Fruit fly (Drosophila melanogaster): ENCODE results near the gene CG3309.
A peak's percentile ranks its signal among the peaks of the same experiment; 100 is the strongest.

CG3309 gene

DNA sequence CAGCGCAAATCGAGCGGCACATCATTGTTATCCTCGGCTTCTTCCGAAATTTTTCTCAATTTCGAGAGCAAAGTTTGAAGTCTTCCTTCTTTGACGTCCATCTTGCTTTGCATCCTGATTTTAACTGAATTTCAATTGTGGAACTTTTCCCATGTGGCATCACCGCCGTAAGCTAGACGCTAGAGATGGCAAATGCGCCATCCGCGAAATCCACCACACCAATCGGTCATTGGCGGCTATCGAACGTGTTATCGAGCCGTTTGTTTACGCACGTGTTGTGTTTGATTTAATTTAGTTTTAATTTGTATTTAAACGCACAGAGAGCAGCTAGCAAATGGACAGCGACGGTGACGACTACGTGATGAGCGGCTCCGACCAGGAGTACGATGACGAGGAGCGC is 12.0 kb downstream of the CG3309 start, which contains the start of the genes CG15930 and Sas10:
Gene CG15930 (minus strand): TSS at position 126 of the 400 bp plus-strand sequence.
Gene Sas10 (plus strand): TSS at position 240 of the 400 bp plus-strand sequence.
- TF ChIP-seq woc (GFP tag; optimal IDR thresholded peaks at IDR 0.05) (no peak), Myc (optimal IDR thresholded peaks at IDR 0.05) (peak; percentile 31)

dm6 chrX:5312958-5313357 is 16.2 kb downstream of the CG3309 start, which contains the start of gene CG4198:
Gene CG4198 (plus strand): TSS chrX:5313258.
- TF ChIP-seq GATAd (GFP tag; optimal IDR thresholded peaks at IDR 0.05) = no peak
- TF ChIP-seq Mio (GFP tag; optimal IDR thresholded peaks at IDR 0.05) = no peak
- TF ChIP-seq usp (GFP tag; optimal IDR thresholded peaks at IDR 0.05) = no peak
- no peak for TF ChIP-seq woc (GFP tag; optimal IDR thresholded peaks at IDR 0.05)
- no peak for TF ChIP-seq Sp1 (GFP tag; optimal IDR thresholded peaks at IDR 0.05)

- no peak for TF ChIP-seq jim (GFP tag; optimal IDR thresholded peaks at IDR 0.05)
- TF ChIP-seq tai (GFP tag; optimal IDR thresholded peaks at IDR 0.05) = no peak
- no peak for TF ChIP-seq CG9705 (GFP tag; optimal IDR thresholded peaks at IDR 0.05)
- TF ChIP-seq h (GFP tag; optimal IDR thresholded peaks at IDR 0.05) = no peak
- TF ChIP-seq lola (GFP tag; optimal IDR thresholded peaks at IDR 0.05) = no peak
- TF ChIP-seq Hr83 (GFP tag; optimal IDR thresholded peaks at IDR 0.05; ENCODE audit: poor library complexity, severe bottlenecking) = peak; percentile 43
- no peak for TF ChIP-seq Hr78 (GFP tag; optimal IDR thresholded peaks at IDR 0.05)
- no peak for TF ChIP-seq rgr (GFP tag; optimal IDR thresholded peaks at IDR 0.05)
- TF ChIP-seq dsf (GFP tag; optimal IDR thresholded peaks at IDR 0.05; ENCODE audit: borderline replicate concordance) = no peak
- no peak for TF ChIP-seq Mio (GFP tag; optimal IDR thresholded peaks at IDR 0.05)
- TF ChIP-seq HLH106 (tag; optimal IDR thresholded peaks at IDR 0.05) = peak; percentile 35
- peak; percentile 29 for TF ChIP-seq dmrt93B (GFP tag; optimal IDR thresholded peaks at IDR 0.05)
- no peak for TF ChIP-seq ey (GFP tag; optimal IDR thresholded peaks at IDR 0.05)
- TF ChIP-seq N (GFP tag; optimal IDR thresholded peaks at IDR 0.05) = no peak
- no peak for TF ChIP-seq psq (GFP tag; optimal IDR thresholded peaks at IDR 0.05)
- TF ChIP-seq Vsx2 (GFP tag; optimal IDR thresholded peaks at IDR 0.05; ENCODE audit: partially characterized antibody) = no peak
- TF ChIP-seq pan (optimal IDR thresholded peaks at IDR 0.05) = no peak
- no peak for TF ChIP-seq sage (GFP tag; optimal IDR thresholded peaks at IDR 0.05)
- no peak for TF ChIP-seq Jra (GFP tag; optimal IDR thresholded peaks at IDR 0.05)
- TF ChIP-seq woc (GFP tag; optimal IDR thresholded peaks at IDR 0.05) = no peak
- no peak for TF ChIP-seq OdsH (GFP tag; optimal IDR thresholded peaks at IDR 0.05)
- TF ChIP-seq dl (GFP tag; optimal IDR thresholded peaks at IDR 0.05; ENCODE audit: insufficient read depth in 1 of 2, partially characterized antibody in 2 of 2) = no peak
- TF ChIP-seq usp (GFP tag; optimal IDR thresholded peaks at IDR 0.05) = no peak
- no peak for TF ChIP-seq foxo (GFP tag; optimal IDR thresholded peaks at IDR 0.05)
- TF ChIP-seq CG32264 (GFP tag; optimal IDR thresholded peaks at IDR 0.05) = no peak
- no peak for TF ChIP-seq Abd-B (GFP tag; optimal IDR thresholded peaks at IDR 0.05)
- TF ChIP-seq Dfd (GFP tag; optimal IDR thresholded peaks at IDR 0.05) = no peak
- no peak for TF ChIP-seq sv (GFP tag; optimal IDR thresholded peaks at IDR 0.05)
- no peak for TF ChIP-seq brk (GFP tag; optimal IDR thresholded peaks at IDR 0.05)
- TF ChIP-seq Myc (optimal IDR thresholded peaks at IDR 0.05) = peak; percentile 32
- no peak for TF ChIP-seq fru (GFP tag; optimal IDR thresholded peaks at IDR 0.05)
- no peak for TF ChIP-seq Dif (GFP tag; optimal IDR thresholded peaks at IDR 0.05; ENCODE audit: partially characterized antibody)
- no peak for TF ChIP-seq CrebA (GFP tag; optimal IDR thresholded peaks at IDR 0.05; ENCODE audit: borderline replicate concordance)
- no peak for TF ChIP-seq br (GFP tag; optimal IDR thresholded peaks at IDR 0.05)
- no peak for TF ChIP-seq Hnf4 (GFP tag; optimal IDR thresholded peaks at IDR 0.05)
- TF ChIP-seq Sp1 (GFP tag; optimal IDR thresholded peaks at IDR 0.05) = peak; percentile 34
- TF ChIP-seq Rel (GFP tag; optimal IDR thresholded peaks at IDR 0.05) = no peak
- TF ChIP-seq Rel (tag; optimal IDR thresholded peaks at IDR 0.05) = no peak
- TF ChIP-seq GATAd (GFP tag; optimal IDR thresholded peaks at IDR 0.05) = no peak
Observed at dm6 chrX:5311838-5312339, 17.3 kb downstream of the CG3309 start, which contains the start of the genes TrxT and dhd. Gene TrxT (minus strand): TSS chrX:5311888. Gene dhd (plus strand): TSS chrX:5312171.
